Worm (Caenorhabditis elegans) whole organism, young adult: ENCODE results near the gene C25H3.10.

ENCODE experiments used
- B0261.1 ChIP-seq: sonication (generic microtip); optimal IDR thresholded peaks from 2 replicates; lab custom pipeline; 2016; ENCODE audit warnings: mild to moderate bottlenecking, missing genetic modification characterization, moderate library complexity, missing compliant biosample characterization
- B0336.3 ChIP-seq: fragments of 200-800 bp; sonication (Bioruptor generic); IDR thresholded peaks from 2 replicates; pipeline ENCODE4 v1.3.6; 2022; ENCODE audit warnings: missing genetic modification characterization, missing compliant biosample characterization
- F57C9.4 ChIP-seq: sonication (generic microtip); optimal IDR thresholded peaks from 2 replicates; lab custom pipeline; 2017; ENCODE audit warnings: mild to moderate bottlenecking, missing genetic modification characterization, missing compliant biosample characterization
- Y56A3A.18 ChIP-seq: fragments of 200-800 bp; sonication (Bioruptor generic); IDR thresholded peaks from 2 replicates; pipeline ENCODE4 v1.3.6; 2022; ENCODE audit warnings: missing genetic modification reagents, missing genetic modification characterization, missing compliant biosample characterization
- ama-1 ChIP-seq, 3 experiments: fragments of 150-350 bp in 1 of 3; sonication (generic microtip) in 2 of 3; optimal IDR thresholded peaks; 2 replicates each; lab custom pipeline; 2014 to 2018; ENCODE audit warnings: missing biosample characterization in 2 of 3, missing genetic modification characterization in 2 of 3, missing genetic modification reagents in 2 of 3
- aptf-2 ChIP-seq: fragments of 200-800 bp; sonication (Bioruptor generic); conservative IDR thresholded peaks from 2 replicates; pipeline ENCODE4 v1.3.6; 2022; ENCODE audit warnings: missing genetic modification reagents, missing genetic modification characterization, missing compliant biosample characterization
- aptf-3 ChIP-seq: fragments of 200-800 bp; sonication (Bioruptor generic); IDR thresholded peaks from 2 replicates; pipeline ENCODE4 v1.3.6; 2022; ENCODE audit warnings: missing genetic modification characterization, missing compliant biosample characterization
- ccch-3 ChIP-seq: fragments of 200-800 bp; sonication (Bioruptor generic); optimal IDR thresholded peaks from 2 replicates; lab custom pipeline; 2018; ENCODE audit warnings: mild to moderate bottlenecking, missing genetic modification characterization, missing compliant biosample characterization
- ceh-100 ChIP-seq: fragments of 200-800 bp; sonication (Bioruptor generic); IDR thresholded peaks from 2 replicates; pipeline ENCODE4 v1.3.6; 2022; ENCODE audit warnings: missing genetic modification reagents, missing genetic modification characterization, missing compliant biosample characterization
- ceh-27 ChIP-seq: fragments of 200-800 bp; sonication (Bioruptor generic); optimal IDR thresholded peaks from 2 replicates; lab custom pipeline; 2018; ENCODE audit warnings: mild to moderate bottlenecking, missing genetic modification characterization, moderate library complexity, missing compliant biosample characterization
- ceh-58 ChIP-seq: fragments of 200-800 bp; sonication (Bioruptor generic); IDR thresholded peaks from 2 replicates; pipeline ENCODE4 v1.3.6; 2022; ENCODE audit warnings: missing genetic modification characterization, missing compliant biosample characterization
- ceh-79 ChIP-seq: sonication (generic microtip); optimal IDR thresholded peaks from 2 replicates; lab custom pipeline; 2017; ENCODE audit warnings: mild to moderate bottlenecking, missing genetic modification characterization, missing compliant biosample characterization
- efl-1 ChIP-seq: fragments of 150-350 bp; optimal IDR thresholded peaks from 2 replicates; lab custom pipeline; 2014; ENCODE audit warnings: missing biosample characterization, missing genetic modification reagents, missing genetic modification characterization
- egl-44 ChIP-seq: fragments of 200-800 bp; sonication (Bioruptor generic); IDR thresholded peaks from 2 replicates; pipeline ENCODE4 v1.3.6; 2022; ENCODE audit warnings: missing genetic modification reagents, missing genetic modification characterization, missing compliant biosample characterization
- him-1 ChIP-seq: sonication (generic microtip); optimal IDR thresholded peaks from 2 replicates; lab custom pipeline; 2016; ENCODE audit warnings: missing genotype, missing genetic modification reagents, missing genetic modification characterization, missing compliant biosample characterization
- hmg-1.2 ChIP-seq: fragments of 200-800 bp; sonication (Bioruptor generic); IDR thresholded peaks from 2 replicates; pipeline ENCODE4 v1.3.6; 2022; ENCODE audit warnings: missing genetic modification reagents, missing genetic modification characterization, missing compliant biosample characterization
- hrde-1 ChIP-seq: sonication (generic microtip); optimal IDR thresholded peaks from 2 replicates; lab custom pipeline; 2016; ENCODE audit warnings: missing genetic modification characterization, mild to moderate bottlenecking, missing compliant biosample characterization, moderate library complexity, missing genotype, missing genetic modification reagents, borderline replicate concordance
- hsf-1 ChIP-seq: fragments of 200-800 bp; sonication (Bioruptor generic); IDR thresholded peaks from 2 replicates; pipeline ENCODE4 v1.3.6; 2022; ENCODE audit warnings: missing genetic modification reagents, missing genetic modification characterization, missing compliant biosample characterization
- lin-54 ChIP-seq: fragments of 200-800 bp; sonication (Bioruptor generic); optimal IDR thresholded peaks from 2 replicates; lab custom pipeline; 2018; ENCODE audit warnings: mild to moderate bottlenecking, missing genetic modification characterization, missing compliant biosample characterization
- lir-1 ChIP-seq: fragments of 200-800 bp; sonication (Bioruptor generic); conservative IDR thresholded peaks from 2 replicates; pipeline ENCODE4 v1.3.6; 2022; ENCODE audit warnings: missing genetic modification reagents, missing genetic modification characterization, missing compliant biosample characterization
- lsy-27 ChIP-seq: sonication (generic microtip); optimal IDR thresholded peaks from 2 replicates; lab custom pipeline; 2017; ENCODE audit warnings: missing genetic modification characterization, mild to moderate bottlenecking, missing compliant biosample characterization, antibody characterized with exemption, missing genotype, borderline replicate concordance; ENCODE audit not compliant: insufficient read depth
- mxl-1 ChIP-seq: sonication (generic microtip); optimal IDR thresholded peaks from 2 replicates; lab custom pipeline; 2016; ENCODE audit warnings: missing genetic modification characterization, missing compliant biosample characterization
- nhr-27 ChIP-seq: fragments of 200-800 bp; sonication (Bioruptor generic); optimal IDR thresholded peaks from 2 replicates; lab custom pipeline; 2018; ENCODE audit warnings: mild to moderate bottlenecking, missing genetic modification characterization, moderate library complexity, missing compliant biosample characterization
- nhr-80 ChIP-seq: sonication (generic microtip); optimal IDR thresholded peaks from 2 replicates; lab custom pipeline; 2016; ENCODE audit warnings: missing genetic modification characterization, missing compliant biosample characterization
- nhr-90 ChIP-seq: sonication (generic microtip); optimal IDR thresholded peaks from 2 replicates; lab custom pipeline; 2016; ENCODE audit warnings: missing genotype, mild to moderate bottlenecking, missing genetic modification characterization, missing compliant biosample characterization
- rec-8 ChIP-seq, 2 experiments: sonication (generic microtip); optimal IDR thresholded peaks; 2 replicates each; lab custom pipeline; 2016; ENCODE audit warnings: mild to moderate bottlenecking in 2 of 2, missing genetic modification characterization in 2 of 2, missing genetic modification reagents in 2 of 2, missing genotype in 2 of 2, missing biosample characterization in 1 of 2, missing compliant biosample characterization in 1 of 2, moderate library complexity in 1 of 2
- repo-1 ChIP-seq: sonication (generic microtip); optimal IDR thresholded peaks from 2 replicates; lab custom pipeline; 2017; ENCODE audit warnings: mild to moderate bottlenecking, missing genetic modification characterization, missing compliant biosample characterization
- rpc-1 ChIP-seq, 2 experiments: fragments of 150-350 bp in 1 of 2; sonication (generic microtip) in 1 of 2; optimal IDR thresholded peaks; 2 replicates each; lab custom pipeline; 2014 to 2018; ENCODE audit warnings: missing biosample characterization in 1 of 2, missing genetic modification characterization in 1 of 2, missing genetic modification reagents in 1 of 2, missing genotype in 1 of 2
- snpc-1.3 ChIP-seq: sonication (generic microtip); optimal IDR thresholded peaks from 2 replicates; lab custom pipeline; 2017; ENCODE audit warnings: missing genetic modification characterization, mild to moderate bottlenecking, missing compliant biosample characterization, antibody characterized with exemption, moderate library complexity, missing genotype, missing genetic modification reagents; ENCODE audit not compliant: insufficient read depth
- snpc-4 ChIP-seq, 5 experiments: fragments of 150-350 bp in 1 of 5; sonication (generic microtip) in 4 of 5; optimal IDR thresholded peaks; 2 replicates each; lab custom pipeline; 2014 to 2018; ENCODE audit warnings: missing genetic modification characterization in 5 of 5, missing biosample characterization in 3 of 5, antibody characterized with exemption in 2 of 5, mild to moderate bottlenecking in 2 of 5, missing compliant biosample characterization in 2 of 5, missing genotype in 2 of 5, moderate library complexity in 2 of 5, missing genetic modification reagents in 1 of 5
- sptf-2 ChIP-seq: fragments of 200-800 bp; sonication (Bioruptor generic); optimal IDR thresholded peaks from 2 replicates; lab custom pipeline; 2018; ENCODE audit warnings: mild to moderate bottlenecking, missing genetic modification characterization, missing compliant biosample characterization
- tbp1 ChIP-seq: fragments of 200-800 bp; sonication (Bioruptor generic); optimal IDR thresholded peaks from 2 replicates; lab custom pipeline; 2018; ENCODE audit warnings: mild to moderate bottlenecking, missing genetic modification characterization, missing compliant biosample characterization
- tlf-1 ChIP-seq: fragments of 200-800 bp; sonication (Bioruptor generic); optimal IDR thresholded peaks from 2 replicates; lab custom pipeline; 2018; ENCODE audit warnings: mild to moderate bottlenecking, missing genetic modification characterization, missing compliant biosample characterization
- xnd-1 ChIP-seq: sonication (generic microtip); optimal IDR thresholded peaks from 2 replicates; lab custom pipeline; 2016; ENCODE audit warnings: missing genotype, missing genetic modification reagents, missing genetic modification characterization, missing compliant biosample characterization
- ztf-18 ChIP-seq: sonication (generic microtip); optimal IDR thresholded peaks from 2 replicates; lab custom pipeline; 2016; ENCODE audit warnings: missing genotype, mild to moderate bottlenecking, missing genetic modification characterization, missing compliant biosample characterization
- ztf-3 ChIP-seq: fragments of 200-800 bp; sonication (Bioruptor generic); optimal IDR thresholded peaks from 2 replicates; lab custom pipeline; 2018; ENCODE audit warnings: mild to moderate bottlenecking, missing genetic modification characterization, missing compliant biosample characterization

C25H3.10 gene

ce11 chrII:5668830-5669229 is 29.9 kb downstream of the C25H3.10 start, which contains the start of gene C25H3.7:
TSS of gene C25H3.7 (minus strand) at chrII:5668930.
- TF ChIP-seq nhr-80 (tag; lab: Kevin White, UChicago) (no peak), efl-1 (no peak)

- TF ChIP-seq rpc-1 (optimal IDR thresholded peaks at IDR 0.05; lab: Kevin White, UChicago) (peak; percentile 20), rpc-1 (tag; optimal IDR thresholded peaks at IDR 0.05; lab: Kevin White, UChicago) (peak; percentile 62), tbp1 (GFP tag; lab: Kevin White, UChicago) (peak; percentile 69), hsf-1 (no peak), B0261.1 (peak; percentile 7)
Measured at ce11 chrII:5667540-5667939, 31.2 kb downstream of the C25H3.10 start.

- peak; percentile 74 for TF ChIP-seq him-1
- TF ChIP-seq ccch-3, result no peak
Measured at ce11 chrII:5665991-5666390, 32.8 kb downstream of the C25H3.10 start, which contains the start of gene C25H3.16. TSS of gene C25H3.16 (plus strand) at chrII:5666291.

- TF ChIP-seq lin-54 (GFP tag; lab: Kevin White, UChicago), result no peak
Measured at ce11 chrII:5665029-5665428, 33.7 kb downstream of the C25H3.10 start, which contains the start of gene C25H3.15. TSS of gene C25H3.15 (plus strand) at chrII:5665329.

- TF ChIP-seq ztf-18 (no peak), ztf-3 (GFP tag; lab: Kevin White, UChicago) (no peak)
Measured at ce11 chrII:5663180-5663791, 35.5 kb downstream of the C25H3.10 start.

ce11 chrII:5661735-5662177 is 37.0 kb downstream of the C25H3.10 start:
- TF ChIP-seq ztf-18 (peak; percentile 28), ama-1 (optimal IDR thresholded peaks at IDR 0.05; lab: Kevin White, UChicago) (peak; percentile 100), ama-1 (GFP tag; optimal IDR thresholded peaks at IDR 0.05; lab: Kevin White, UChicago) (peak; percentile 89 to 94), F57C9.4 (tag; lab: Kevin White, UChicago) (peak; percentile 98), ceh-79 (tag; lab: Kevin White, UChicago) (peak; percentile 99), hmg-1.2 (GFP tag; lab: Robert Waterston, UW) (peak; percentile 93), xnd-1 (peak; percentile 50), repo-1 (tag; lab: Kevin White, UChicago) (peak; percentile 97), B0336.3 (GFP tag; lab: Robert Waterston, UW) (peak; percentile 98), B0261.1 (peak; percentile 55), snpc-1.3 (tag; lab: Kevin White, UChicago) (no peak), aptf-3 (GFP tag; lab: Robert Waterston, UW) (peak; percentile 99), ztf-3 (GFP tag; lab: Kevin White, UChicago) (peak; percentile 94), lir-1 (GFP tag; lab: Robert Waterston, UW) (peak; percentile 79), nhr-90 (tag; lab: Kevin White, UChicago) (peak; percentile 87), ccch-3 (no peak), hrde-1 (tag; lab: Kevin White, UChicago) (peak; percentile 94), ceh-100 (GFP tag; lab: Robert Waterston, UW) (peak; percentile 90), aptf-2 (GFP tag; lab: Robert Waterston, UW) (peak; percentile 86), ceh-27 (peak; percentile 88), lsy-27 (peak; percentile 90), nhr-27 (tag; lab: Kevin White, UChicago) (peak; percentile 98), mxl-1 (tag; lab: Kevin White, UChicago) (peak; percentile 67), snpc-4 (GFP tag; optimal IDR thresholded peaks at IDR 0.05; lab: Kevin White, UChicago) (peak; percentile 51), snpc-4 (tag; optimal IDR thresholded peaks at IDR 0.05; lab: Kevin White, UChicago) (peak in 2 of 4 experiments; percentile 82 to 84), rec-8 (tag; optimal IDR thresholded peaks at IDR 0.05; lab: Kevin White, UChicago) (peak; percentile 36 to 42), sptf-2 (GFP tag; lab: Kevin White, UChicago) (no peak), tlf-1 (GFP tag; lab: Kevin White, UChicago) (peak; percentile 93), Y56A3A.18 (GFP tag; lab: Robert Waterston, UW) (peak; percentile 93), ceh-58 (GFP tag; lab: Robert Waterston, UW) (peak; percentile 97), egl-44 (GFP tag; lab: Robert Waterston, UW) (peak; percentile 90; the same call in 1 of the 2 replicates)
